Worm (Caenorhabditis elegans) whole organism, L3 larva: Measurements from ENCODE around the gene str-193.

ENCODE experiments used
- R02D3.7 ChIP-seq: fragments of 150-350 bp; optimal IDR thresholded peaks from 2 replicates; lab custom pipeline; 2014; ENCODE audit warnings: missing biosample characterization, missing genetic modification characterization
- ZK546.5 ChIP-seq: sonication (generic microtip); optimal IDR thresholded peaks from 2 replicates; lab custom pipeline; 2017; ENCODE audit warnings: missing biosample characterization, missing genetic modification characterization
- aly-2 ChIP-seq: fragments of 150-350 bp; optimal IDR thresholded peaks from 2 replicates; lab custom pipeline; 2014; ENCODE audit warnings: missing biosample characterization, missing genetic modification characterization
- ama-1 ChIP-seq: fragments of 150-350 bp; optimal IDR thresholded peaks from 2 replicates; lab custom pipeline; 2018
- elt-3 ChIP-seq, 3 experiments: fragments of 150-350 bp in 1 of 3; sonication (generic microtip) in 2 of 3; optimal IDR thresholded peaks; 2 replicates in 2 of 3; 4 replicates in 1 of 3; lab custom pipeline; 2014 to 2017; ENCODE audit warnings: missing biosample characterization in 3 of 3, missing genetic modification characterization in 3 of 3
- eor-1 ChIP-seq, 2 experiments: fragments of 150-350 bp; optimal IDR thresholded peaks; 2 replicates each; lab custom pipeline; 2014 to 2018; ENCODE audit warnings: missing biosample characterization in 2 of 2, missing genetic modification characterization in 2 of 2
- fkh-10 ChIP-seq: sonication (generic microtip); optimal IDR thresholded peaks from 2 replicates; lab custom pipeline; 2017; ENCODE audit warnings: missing biosample characterization, missing genetic modification reagents, missing genetic modification characterization
- fos-1 ChIP-seq: fragments of 150-350 bp; optimal IDR thresholded peaks from 2 replicates; lab custom pipeline; 2014; ENCODE audit warnings: missing biosample characterization, missing genetic modification characterization
- jun-1 ChIP-seq: fragments of 150-350 bp; optimal IDR thresholded peaks from 2 replicates; lab custom pipeline; 2014; ENCODE audit warnings: missing biosample characterization, missing genetic modification reagents, missing genetic modification characterization
- lin-39 ChIP-seq: fragments of 150-350 bp; optimal IDR thresholded peaks from 2 replicates; lab custom pipeline; 2018; ENCODE audit warnings: missing biosample characterization, missing genetic modification reagents, missing genetic modification characterization
- lsy-12 ChIP-seq: sonication (generic microtip); optimal IDR thresholded peaks from 2 replicates; lab custom pipeline; 2016; ENCODE audit warnings: mild to moderate bottlenecking, missing genetic modification characterization, missing compliant biosample characterization
- mml-1 ChIP-seq: fragments of 150-350 bp; sonication (generic microtip); optimal IDR thresholded peaks from 3 replicates; lab custom pipeline; 2014; ENCODE audit warnings: missing biosample characterization, missing genetic modification characterization
- nhr-11 ChIP-seq: fragments of 150-350 bp; optimal IDR thresholded peaks from 2 replicates; lab custom pipeline; 2014; ENCODE audit warnings: missing biosample characterization, missing genetic modification characterization
- nhr-23 ChIP-seq: fragments of 150-350 bp; optimal IDR thresholded peaks from 2 replicates; lab custom pipeline; 2014; ENCODE audit warnings: missing biosample characterization, missing genetic modification reagents, missing genetic modification characterization
- pqm-1 ChIP-seq: fragments of 150-350 bp; optimal IDR thresholded peaks from 2 replicates; lab custom pipeline; 2017; ENCODE audit warnings: missing biosample characterization, missing genetic modification characterization, inconsistent platforms
- unc-62 ChIP-seq: fragments of 150-350 bp; sonication (generic microtip); optimal IDR thresholded peaks from 4 replicates; lab custom pipeline; 2014; ENCODE audit warnings: missing biosample characterization, missing genetic modification reagents, missing genetic modification characterization

The str-193 gene

ce11 chrV:9775734-9776133, 45.9 kb downstream of the str-193 start, which contains the start of gene F46B6.12:
Gene F46B6.12, minus strand, starts transcription at chrV:9775834.
- TF ChIP-seq nhr-23 (tag; lab: Kevin White, UChicago) (no peak), mml-1 (tag; lab: Kevin White, UChicago) (no peak)

- TF ChIP-seq lin-39 (tag; lab: Kevin White, UChicago): no peak
- TF ChIP-seq pqm-1 (tag; lab: Kevin White, UChicago): no peak
- TF ChIP-seq nhr-11 (tag; lab: Kevin White, UChicago): no peak
- no peak for TF ChIP-seq ama-1 (lab: Kevin White, UChicago)
- TF ChIP-seq R02D3.7: no peak
- TF ChIP-seq elt-3 (tag; optimal IDR thresholded peaks at IDR 0.05; lab: Kevin White, UChicago): no peak
- no peak for TF ChIP-seq fos-1 (tag; lab: Kevin White, UChicago)
- TF ChIP-seq eor-1 (tag; optimal IDR thresholded peaks at IDR 0.05; lab: Kevin White, UChicago): no peak
Measured at ce11 chrV:9771970-9772369, 49.7 kb downstream of the str-193 start, which contains the start of gene F46B6.2. Gene F46B6.2, plus strand, starts transcription at chrV:9772285.

ce11 chrV:9771311-9771710, 50.3 kb downstream of the str-193 start:
- TF ChIP-seq ZK546.5 (tag; lab: Kevin White, UChicago) (no peak), fkh-10 (GFP tag; lab: Kevin White, UChicago) (no peak), unc-62 (no peak), aly-2 (tag; lab: Kevin White, UChicago) (no peak), nhr-23 (tag; lab: Kevin White, UChicago) (no peak), jun-1 (tag; lab: Kevin White, UChicago) (no peak), eor-1 (tag; optimal IDR thresholded peaks at IDR 0.05; lab: Kevin White, UChicago) (no peak), lsy-12 (tag; lab: Kevin White, UChicago) (no peak)
